Worm (Caenorhabditis elegans): ENCODE data around the gene T03F7.6.

Gene T03F7.6

DNA sequence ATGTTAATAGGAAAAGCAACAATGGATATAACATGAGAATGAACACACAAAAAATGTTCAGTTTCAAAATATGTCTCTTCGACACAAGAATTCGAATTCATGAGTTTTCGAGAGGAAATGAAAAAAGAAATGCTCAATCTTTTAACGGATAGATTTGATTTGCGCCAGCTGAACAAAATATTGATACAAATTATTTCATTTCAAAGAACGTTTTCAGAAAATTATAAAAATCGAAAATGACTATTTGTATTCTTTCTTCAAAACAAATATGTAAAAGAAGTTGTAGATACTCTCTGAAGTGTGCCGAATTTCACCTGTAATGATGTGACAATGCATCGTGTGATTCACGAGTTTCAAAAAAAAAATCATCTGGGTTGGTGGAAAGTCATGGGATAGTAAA is 6.0 kb downstream of the T03F7.6 start, which contains the start of gene srh-47:
srh-47 (minus strand) TSS at position 101 of the 400 bp plus-strand sequence.
- TF ChIP-seq tra-4 (tag; optimal IDR thresholded peaks at IDR 0.05), result no peak
- no peak for TF ChIP-seq hmg-4 (GFP tag; optimal IDR thresholded peaks at IDR 0.05)
- no peak for TF ChIP-seq scrt-1 (GFP tag; IDR thresholded peaks at IDR 0.05)
- TF ChIP-seq hnd-1 (tag; optimal IDR thresholded peaks at IDR 0.05), result no peak
- no peak for TF ChIP-seq B0310.2 (tag; optimal IDR thresholded peaks at IDR 0.05)
- no peak for TF ChIP-seq F13C5.2 (tag; optimal IDR thresholded peaks at IDR 0.05)
- TF ChIP-seq ama-1 (optimal IDR thresholded peaks at IDR 0.05), result no peak
- TF ChIP-seq tbx-37 (GFP tag; conservative IDR thresholded peaks at IDR 0.05), result no peak
- TF ChIP-seq ceh-36 (tag; optimal IDR thresholded peaks at IDR 0.05), result no peak
- TF ChIP-seq aly-1 (tag; optimal IDR thresholded peaks at IDR 0.05), result no peak
- no peak for TF ChIP-seq ets-7 (tag; optimal IDR thresholded peaks at IDR 0.05)
- TF ChIP-seq tbx-11 (GFP tag; IDR thresholded peaks at IDR 0.05), result no peak
- no peak for TF ChIP-seq hmbx-1 (tag; optimal IDR thresholded peaks at IDR 0.05)
- no peak for TF ChIP-seq flt-1 (GFP tag; IDR thresholded peaks at IDR 0.05)
- no peak for TF ChIP-seq pes-1 (GFP tag; IDR thresholded peaks at IDR 0.05)
- TF ChIP-seq ceh-13 (GFP tag; optimal IDR thresholded peaks at IDR 0.05), result no peak

DNA sequence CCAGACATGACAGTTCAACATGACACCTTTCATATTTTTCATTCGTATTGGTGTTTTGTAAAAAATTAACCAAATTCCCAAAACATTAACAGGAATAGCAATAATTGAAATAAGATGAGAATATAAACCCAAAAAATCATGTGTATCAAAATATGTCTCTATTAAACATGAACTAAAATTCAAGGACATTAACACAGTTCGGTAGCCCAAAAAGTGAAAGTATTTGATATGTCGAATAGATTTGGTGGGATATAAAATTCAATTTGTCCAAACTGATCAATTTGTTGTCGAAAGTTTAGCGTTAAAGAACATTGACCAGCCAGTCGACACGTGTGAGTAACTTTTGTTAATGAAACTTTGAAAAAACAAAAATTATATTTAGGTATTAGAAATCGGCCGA is 8.2 kb downstream of the T03F7.6 start, which contains the start of gene srh-46:
srh-46 (minus strand) TSS at position 189 of the 400 bp plus-strand sequence.
- TF ChIP-seq tbx-37 (GFP tag; conservative IDR thresholded peaks at IDR 0.05) (no peak), hmbx-1 (tag; optimal IDR thresholded peaks at IDR 0.05) (no peak), ceh-13 (GFP tag; optimal IDR thresholded peaks at IDR 0.05) (no peak), flt-1 (GFP tag; IDR thresholded peaks at IDR 0.05) (no peak)

DNA sequence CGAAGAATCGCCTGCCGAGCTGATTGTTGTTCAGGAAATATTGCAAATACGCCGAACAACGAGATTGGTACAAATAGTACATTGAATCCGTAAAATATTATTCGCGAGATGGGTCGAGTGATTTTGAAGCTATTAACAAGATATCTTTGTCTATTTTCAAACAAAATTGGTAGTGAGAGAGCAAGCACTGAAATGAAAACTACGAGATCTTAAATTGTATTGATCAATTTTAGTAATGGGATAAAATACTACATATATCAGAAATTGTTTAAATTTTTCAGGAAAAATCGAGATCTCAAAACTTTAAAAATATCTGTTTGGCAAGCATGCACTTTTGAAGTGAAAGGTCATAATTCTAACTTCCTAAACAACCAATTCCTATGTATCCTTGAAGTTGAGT is 9.7 kb downstream of the T03F7.6 start:
- TF ChIP-seq ceh-13 (GFP tag; optimal IDR thresholded peaks at IDR 0.05) (no peak), sea-1 (GFP tag; conservative IDR thresholded peaks at IDR 0.05) (no peak), aly-1 (tag; optimal IDR thresholded peaks at IDR 0.05) (no peak), flt-1 (GFP tag; IDR thresholded peaks at IDR 0.05) (no peak), B0310.2 (tag; optimal IDR thresholded peaks at IDR 0.05) (no peak), hmg-4 (GFP tag; optimal IDR thresholded peaks at IDR 0.05) (no peak), hmbx-1 (tag; optimal IDR thresholded peaks at IDR 0.05) (no peak), F13C5.2 (tag; optimal IDR thresholded peaks at IDR 0.05) (no peak), ceh-36 (tag; optimal IDR thresholded peaks at IDR 0.05) (no peak), tbx-37 (GFP tag; conservative IDR thresholded peaks at IDR 0.05) (no peak)

DNA sequence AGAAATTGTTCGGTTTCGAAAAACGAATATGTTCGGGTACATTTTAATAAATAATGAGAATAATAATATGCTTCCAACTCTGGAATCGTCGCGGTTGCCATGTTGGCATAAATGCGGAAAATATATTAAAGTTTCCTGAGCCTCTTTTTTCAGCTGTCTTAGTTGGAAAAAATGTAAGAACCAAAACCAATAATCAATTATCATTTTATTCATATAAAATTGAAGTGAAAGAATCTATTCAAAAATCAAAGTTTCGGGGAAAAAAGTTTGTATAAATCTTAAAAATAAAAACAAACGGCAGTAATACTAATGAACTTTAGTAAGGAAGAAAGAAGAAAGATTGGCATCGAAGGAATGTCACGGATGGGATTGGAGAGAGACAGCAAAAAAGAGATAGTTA is 10.4 kb downstream of the T03F7.6 start, which contains the start of gene srh-45:
srh-45 (minus strand) TSS at position 101 of the 400 bp plus-strand sequence.
- no peak for TF ChIP-seq sea-1 (GFP tag; conservative IDR thresholded peaks at IDR 0.05)
- no peak for TF ChIP-seq ceh-13 (GFP tag; optimal IDR thresholded peaks at IDR 0.05)
- no peak for TF ChIP-seq ceh-36 (tag; optimal IDR thresholded peaks at IDR 0.05)
- TF ChIP-seq pes-1 (GFP tag; IDR thresholded peaks at IDR 0.05), result no peak
- TF ChIP-seq F13C5.2 (tag; optimal IDR thresholded peaks at IDR 0.05), result no peak
- TF ChIP-seq tra-4 (tag; optimal IDR thresholded peaks at IDR 0.05), result no peak
- TF ChIP-seq ama-1 (optimal IDR thresholded peaks at IDR 0.05), result no peak
- TF ChIP-seq hmg-4 (GFP tag; optimal IDR thresholded peaks at IDR 0.05), result no peak
- TF ChIP-seq hnd-1 (tag; optimal IDR thresholded peaks at IDR 0.05), result no peak
- no peak for TF ChIP-seq tbx-37 (GFP tag; conservative IDR thresholded peaks at IDR 0.05)
- TF ChIP-seq ets-7 (tag; optimal IDR thresholded peaks at IDR 0.05), result no peak
- no peak for TF ChIP-seq hmbx-1 (tag; optimal IDR thresholded peaks at IDR 0.05)
- TF ChIP-seq flt-1 (GFP tag; IDR thresholded peaks at IDR 0.05), result no peak
- TF ChIP-seq scrt-1 (GFP tag; IDR thresholded peaks at IDR 0.05), result no peak
- no peak for TF ChIP-seq aly-1 (tag; optimal IDR thresholded peaks at IDR 0.05)
- TF ChIP-seq B0310.2 (tag; optimal IDR thresholded peaks at IDR 0.05), result no peak
- TF ChIP-seq tbx-11 (GFP tag; IDR thresholded peaks at IDR 0.05), result no peak

DNA sequence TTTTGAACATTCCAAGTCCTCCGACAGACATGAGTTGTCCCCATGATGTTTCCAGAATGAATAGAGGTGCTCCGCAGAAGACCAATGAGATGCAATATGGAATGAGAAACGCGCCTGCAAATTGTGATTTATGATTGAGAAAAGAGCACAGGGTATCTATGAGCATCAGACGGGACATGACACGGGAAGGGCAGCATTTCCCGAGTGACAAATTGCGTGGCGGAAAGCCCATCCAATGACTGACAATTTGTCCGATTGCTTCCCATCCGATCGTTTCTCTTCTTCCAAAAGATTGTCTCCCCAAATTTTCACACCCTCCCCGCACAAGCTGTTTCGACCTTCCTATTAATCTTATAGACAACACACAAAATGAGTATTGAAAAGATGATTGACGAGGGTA is 13.3 kb downstream of the T03F7.6 start:
- TF ChIP-seq ceh-36 (tag; optimal IDR thresholded peaks at IDR 0.05), result no peak
- TF ChIP-seq aly-1 (tag; optimal IDR thresholded peaks at IDR 0.05), result no peak
- no peak for TF ChIP-seq pes-1 (GFP tag; IDR thresholded peaks at IDR 0.05)
- no peak for TF ChIP-seq hnd-1 (tag; optimal IDR thresholded peaks at IDR 0.05)
- TF ChIP-seq ets-7 (tag; optimal IDR thresholded peaks at IDR 0.05), result no peak
- TF ChIP-seq hmg-4 (GFP tag; optimal IDR thresholded peaks at IDR 0.05), result no peak
- no peak for TF ChIP-seq tra-4 (tag; optimal IDR thresholded peaks at IDR 0.05)
- no peak for TF ChIP-seq sea-1 (GFP tag; conservative IDR thresholded peaks at IDR 0.05)
- TF ChIP-seq hmbx-1 (tag; optimal IDR thresholded peaks at IDR 0.05), result no peak
- TF ChIP-seq tbx-37 (GFP tag; conservative IDR thresholded peaks at IDR 0.05), result no peak
- no peak for TF ChIP-seq flt-1 (GFP tag; IDR thresholded peaks at IDR 0.05)
- no peak for TF ChIP-seq F13C5.2 (tag; optimal IDR thresholded peaks at IDR 0.05)
- TF ChIP-seq scrt-1 (GFP tag; IDR thresholded peaks at IDR 0.05), result no peak
- no peak for TF ChIP-seq ceh-13 (GFP tag; optimal IDR thresholded peaks at IDR 0.05)
- no peak for TF ChIP-seq tbx-11 (GFP tag; IDR thresholded peaks at IDR 0.05)
- TF ChIP-seq ama-1 (optimal IDR thresholded peaks at IDR 0.05), result no peak
- TF ChIP-seq B0310.2 (tag; optimal IDR thresholded peaks at IDR 0.05), result no peak

DNA sequence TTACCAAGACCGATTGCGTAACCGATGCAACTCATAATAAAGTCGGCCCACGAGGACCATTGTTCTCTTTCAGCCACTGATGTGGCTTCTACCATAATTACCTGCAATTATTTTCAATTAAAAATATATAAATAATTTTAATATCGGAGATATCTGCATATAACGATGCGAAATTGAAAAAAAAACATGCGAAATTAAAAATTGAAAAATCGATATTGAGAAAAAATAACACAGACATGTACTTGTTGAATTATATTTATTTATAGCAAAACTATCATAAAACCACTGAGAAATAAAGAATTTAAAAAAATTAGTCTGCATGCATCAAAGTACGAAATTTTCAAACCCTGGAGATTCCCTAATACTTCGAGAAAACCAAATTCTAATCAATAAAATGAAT is 13.9 kb downstream of the T03F7.6 start, which contains the start of gene snf-11:
snf-11 (minus strand) TSS at position 101 of the 400 bp plus-strand sequence.
- TF ChIP-seq pes-1 (GFP tag; IDR thresholded peaks at IDR 0.05) (no peak), ets-7 (tag; optimal IDR thresholded peaks at IDR 0.05) (no peak), F13C5.2 (tag; optimal IDR thresholded peaks at IDR 0.05) (no peak), aly-1 (tag; optimal IDR thresholded peaks at IDR 0.05) (no peak), scrt-1 (GFP tag; IDR thresholded peaks at IDR 0.05) (no peak), ceh-13 (GFP tag; optimal IDR thresholded peaks at IDR 0.05) (no peak), hnd-1 (tag; optimal IDR thresholded peaks at IDR 0.05) (no peak), flt-1 (GFP tag; IDR thresholded peaks at IDR 0.05) (no peak), tbx-11 (GFP tag; IDR thresholded peaks at IDR 0.05) (no peak), tbx-37 (GFP tag; conservative IDR thresholded peaks at IDR 0.05) (no peak), hmbx-1 (tag; optimal IDR thresholded peaks at IDR 0.05) (no peak), B0310.2 (tag; optimal IDR thresholded peaks at IDR 0.05) (no peak)

DNA sequence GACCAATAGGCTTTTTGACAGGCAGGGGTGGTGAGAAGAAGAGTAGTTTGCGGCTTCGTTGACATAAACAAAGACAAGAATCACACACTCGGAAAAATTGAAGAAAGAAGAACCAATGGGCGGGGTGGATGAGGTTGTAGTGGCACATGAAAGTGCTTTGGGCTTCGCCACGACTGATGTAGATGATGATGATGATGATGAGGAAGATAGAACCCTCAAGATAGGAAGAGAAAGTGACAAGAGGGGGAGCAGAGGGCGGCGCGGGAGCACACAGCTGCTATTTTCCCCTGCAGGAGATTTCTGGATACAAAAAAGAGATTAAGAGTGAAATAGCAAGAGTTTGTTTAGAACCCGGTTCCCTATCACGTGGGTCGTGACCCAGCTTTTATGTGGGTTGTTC is 14.4 kb downstream of the T03F7.6 start:
- TF ChIP-seq pes-1 (GFP tag; IDR thresholded peaks at IDR 0.05) (no peak), hnd-1 (tag; optimal IDR thresholded peaks at IDR 0.05) (no peak)
